Fruit fly (Drosophila melanogaster): ENCODE measurements around the gene kay.

dm6 chr3R:29786016-29786996 lies 20.5 kb downstream of the kay start:
- TF ChIP-seq eg (GFP tag; IDR thresholded peaks at IDR 0.05) (peak; percentile 69), CG7368 (GFP tag; optimal IDR thresholded peaks at IDR 0.05) (peak; percentile 74), CG6792 (GFP tag; optimal IDR thresholded peaks at IDR 0.05) (peak; percentile 58), Eip93F (GFP tag; optimal IDR thresholded peaks at IDR 0.05) (peak; percentile 65), CG11762 (GFP tag; optimal IDR thresholded peaks at IDR 0.05; ENCODE audit: insufficient read depth) (peak; percentile 82), Eip75B (GFP tag; optimal IDR thresholded peaks at IDR 0.05) (peak; percentile 82), CG16779 (tag; optimal IDR thresholded peaks at IDR 0.05) (peak; percentile 24), Sox102F (GFP tag; optimal IDR thresholded peaks at IDR 0.05) (peak; percentile 76), Blimp-1 (GFP tag; optimal IDR thresholded peaks at IDR 0.05) (peak; percentile 64), CG4318 (GFP tag; optimal IDR thresholded peaks at IDR 0.05) (no peak), CG15336 (GFP tag; IDR thresholded peaks at IDR 0.05) (peak; percentile 64), Smox (GFP tag; optimal IDR thresholded peaks at IDR 0.05) (peak; percentile 76), ss (GFP tag; optimal IDR thresholded peaks at IDR 0.05) (peak in 1 of 2 experiments; percentile 60), Sox15 (GFP tag; optimal IDR thresholded peaks at IDR 0.05) (peak; percentile 20)

Measured in whole organism, prepupa.